ENCODE assay signal across 1 fruit fly cellular context in the genomic region with DNA sequence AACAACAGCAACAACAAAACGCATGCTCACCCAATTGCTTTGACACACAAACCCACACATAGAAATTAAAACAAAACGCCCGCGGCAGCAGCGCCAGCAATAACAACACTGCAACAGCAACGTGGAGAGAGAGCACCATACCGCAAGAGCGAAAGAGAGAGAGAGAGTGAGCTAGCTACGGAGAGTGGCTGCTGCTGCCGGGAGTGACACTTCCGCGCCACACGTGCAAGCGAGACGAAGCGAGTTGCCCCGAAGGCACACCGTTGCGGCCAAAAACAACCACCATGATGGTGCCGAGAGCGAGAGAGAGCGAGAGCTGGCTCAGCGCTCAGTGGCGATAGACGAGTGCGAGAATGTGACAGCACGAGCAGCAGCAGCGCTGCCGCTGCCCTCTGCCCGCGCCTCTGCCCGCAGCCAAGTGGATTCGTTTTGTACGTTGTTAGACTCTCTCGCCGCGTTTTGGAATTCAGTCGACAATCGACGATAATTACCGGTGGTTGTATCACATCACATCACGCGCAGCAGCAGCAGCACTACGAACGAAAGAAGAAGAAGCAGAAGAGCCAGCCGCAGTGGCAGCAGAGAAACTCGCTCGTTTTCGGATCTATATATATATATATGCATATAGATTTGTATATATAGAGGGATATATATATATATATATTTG.
TF ChIP-seq lines count a peak whose summit lies in the region.

A gene (plus strand): TSS at position 467 of the 667 bp plus-strand sequence.

TF ChIP-seq in whole organism, embryonic, 481 proteins besides CTCF, POLR2A, EP300 and RAD21 (continued from another document and continues in another):
- no peak for TF ChIP-seq CG18476 (GFP tag; optimal IDR thresholded peaks at IDR 0.05; lab: Kevin White, UChicago)
- TF ChIP-seq jigr1 (GFP tag; IDR thresholded peaks at IDR 0.05; lab: Robert Waterston, UW), result no peak
- TF ChIP-seq pfk (GFP tag; optimal IDR thresholded peaks at IDR 0.05; lab: Kevin White, UChicago), result no peak
- TF ChIP-seq H2.0 (GFP tag; IDR thresholded peaks at IDR 0.05; lab: Robert Waterston, UW), result no peak
- TF ChIP-seq CG16813 (GFP tag; IDR thresholded peaks at IDR 0.05; lab: Robert Waterston, UW; ENCODE audit: partially characterized antibody), result peak; percentile 42; the same call in 1 of the 3 replicates
- TF ChIP-seq CG34422 (GFP tag; IDR thresholded peaks at IDR 0.05; lab: Robert Waterston, UW), result no peak; the same call in 2 of the 3 replicates
- no peak for TF ChIP-seq usp (GFP tag; optimal IDR thresholded peaks at IDR 0.05; lab: Kevin White, UChicago)
- no peak for TF ChIP-seq Blimp-1 (GFP tag; optimal IDR thresholded peaks at IDR 0.05; lab: Kevin White, UChicago)
- TF ChIP-seq CG11247 (GFP tag; IDR thresholded peaks at IDR 0.05; lab: Robert Waterston, UW), result no peak
- peak; percentile 32 for TF ChIP-seq kni (GFP tag; optimal IDR thresholded peaks at IDR 0.05; lab: Kevin White, UChicago)
- TF ChIP-seq MBD-R2 (GFP tag; IDR thresholded peaks at IDR 0.05; lab: Robert Waterston, UW), result peak; percentile 22; the same call in 1 of the 2 replicates
- 0 out of 3 replicates have a peak, but pooled peaks have one; percentile 8 for TF ChIP-seq row (GFP tag; IDR thresholded peaks at IDR 0.05; lab: Robert Waterston, UW)
- TF ChIP-seq amos (GFP tag; IDR thresholded peaks at IDR 0.05; lab: Robert Waterston, UW; ENCODE audit: partially characterized antibody), result no peak
- TF ChIP-seq phol (tag; optimal IDR thresholded peaks at IDR 0.05; lab: Kevin White, UChicago), result peak; percentile 42
- no peak for TF ChIP-seq CG5953 (GFP tag; IDR thresholded peaks at IDR 0.05; lab: Robert Waterston, UW)
- TF ChIP-seq CG15479 (GFP tag; optimal IDR thresholded peaks at IDR 0.05; lab: Kevin White, UChicago), result peak; percentile 31
- no peak for TF ChIP-seq Six4 (GFP tag; optimal IDR thresholded peaks at IDR 0.05; lab: Kevin White, UChicago)
- TF ChIP-seq CG8944 (GFP tag; optimal IDR thresholded peaks at IDR 0.05; lab: Kevin White, UChicago), result no peak
- peak; percentile 41; the same call in 1 of the 2 replicates for TF ChIP-seq sna (GFP tag; IDR thresholded peaks at IDR 0.05; lab: Robert Waterston, UW; ENCODE audit: partially characterized antibody)
- peak; percentile 71; the same call in 2 of the 3 replicates for TF ChIP-seq CG6175 (GFP tag; IDR thresholded peaks at IDR 0.05; lab: Robert Waterston, UW)
- TF ChIP-seq CG16863 (GFP tag; optimal IDR thresholded peaks at IDR 0.05; lab: Kevin White, UChicago), result no peak
- peak; percentile 63 for TF ChIP-seq HmgD (GFP tag; optimal IDR thresholded peaks at IDR 0.05; lab: Kevin White, UChicago)
- no peak for TF ChIP-seq CG12659 (GFP tag; optimal IDR thresholded peaks at IDR 0.05; lab: Kevin White, UChicago)
- no peak for TF ChIP-seq fu2 (GFP tag; optimal IDR thresholded peaks at IDR 0.05; lab: Kevin White, UChicago)
- TF ChIP-seq yki (optimal IDR thresholded peaks at IDR 0.05; lab: Kevin White, UChicago), result peak; percentile 54
- TF ChIP-seq stwl (tag; optimal IDR thresholded peaks at IDR 0.05; lab: Kevin White, UChicago), result no peak
- TF ChIP-seq bowl (GFP tag; IDR thresholded peaks at IDR 0.05; lab: Robert Waterston, UW), result no peak
- TF ChIP-seq CG32772 (GFP tag; IDR thresholded peaks at IDR 0.05; lab: Robert Waterston, UW), result no peak
- peak; percentile 44 for TF ChIP-seq gcm (GFP tag; optimal IDR thresholded peaks at IDR 0.05; lab: Kevin White, UChicago)
- TF ChIP-seq tna (GFP tag; IDR thresholded peaks at IDR 0.05; lab: Robert Waterston, UW; ENCODE audit: partially characterized antibody), result 0 out of 2 replicates have a peak, but pooled peaks have one; percentile 24
- TF ChIP-seq CG18011 (GFP tag; optimal IDR thresholded peaks at IDR 0.05; lab: Kevin White, UChicago), result no peak
- TF ChIP-seq org-1 (GFP tag; optimal IDR thresholded peaks at IDR 0.05; lab: Kevin White, UChicago), result no peak
- TF ChIP-seq CG4282 (GFP tag; optimal IDR thresholded peaks at IDR 0.05; lab: Kevin White, UChicago), result no peak
- no peak for TF ChIP-seq CG12155 (GFP tag; optimal IDR thresholded peaks at IDR 0.05; lab: Kevin White, UChicago)
- TF ChIP-seq wor (GFP tag; IDR thresholded peaks at IDR 0.05; lab: Robert Waterston, UW), result no peak
- no peak for TF ChIP-seq Ptx1 (GFP tag; IDR thresholded peaks at IDR 0.05; lab: Robert Waterston, UW)
- no peak for TF ChIP-seq Chrac-16 (GFP tag; optimal IDR thresholded peaks at IDR 0.05; lab: Kevin White, UChicago)
- no peak for TF ChIP-seq Dref (GFP tag; IDR thresholded peaks at IDR 0.05; lab: Robert Waterston, UW)
- no peak for TF ChIP-seq CG13624 (GFP tag; optimal IDR thresholded peaks at IDR 0.05; lab: Kevin White, UChicago)
- peak; percentile 62 for TF ChIP-seq Drgx (GFP tag; IDR thresholded peaks at IDR 0.05; lab: Robert Waterston, UW)
- no peak for TF ChIP-seq Hmr (GFP tag; optimal IDR thresholded peaks at IDR 0.05; lab: Kevin White, UChicago)
- no peak for TF ChIP-seq Dad (GFP tag; optimal IDR thresholded peaks at IDR 0.05; lab: Kevin White, UChicago)
- TF ChIP-seq CG6765 (GFP tag; optimal IDR thresholded peaks at IDR 0.05; lab: Kevin White, UChicago), result no peak
- TF ChIP-seq CrebB (tag; optimal IDR thresholded peaks at IDR 0.05; lab: Kevin White, UChicago), result no peak
- no peak for TF ChIP-seq CG16815 (GFP tag; optimal IDR thresholded peaks at IDR 0.05; lab: Kevin White, UChicago)
- no peak for TF ChIP-seq grn (GFP tag; optimal IDR thresholded peaks at IDR 0.05; lab: Kevin White, UChicago)
- peak; percentile 27; the same call in 1 of the 2 replicates for TF ChIP-seq unc-4 (GFP tag; IDR thresholded peaks at IDR 0.05; lab: Robert Waterston, UW; ENCODE audit: partially characterized antibody)
- peak; percentile 66 for TF ChIP-seq CG13287 (GFP tag; IDR thresholded peaks at IDR 0.05; lab: Robert Waterston, UW; ENCODE audit: partially characterized antibody)
- TF ChIP-seq Eip74EF (GFP tag; optimal IDR thresholded peaks at IDR 0.05; lab: Kevin White, UChicago), result no peak
- 0 out of 3 replicates have a peak, but pooled peaks have one; percentile 63 for TF ChIP-seq CG2199 (GFP tag; IDR thresholded peaks at IDR 0.05; lab: Robert Waterston, UW)
- TF ChIP-seq gem (tag; optimal IDR thresholded peaks at IDR 0.05; lab: Kevin White, UChicago), result no peak
- TF ChIP-seq luna (GFP tag; optimal IDR thresholded peaks at IDR 0.05; lab: Kevin White, UChicago), result no peak
- TF ChIP-seq ewg (GFP tag; optimal IDR thresholded peaks at IDR 0.05; lab: Kevin White, UChicago), result peak; percentile 14
- no peak for TF ChIP-seq CG7839 (tag; optimal IDR thresholded peaks at IDR 0.05; lab: Kevin White, UChicago)
- no peak for TF ChIP-seq Fer1 (GFP tag; optimal IDR thresholded peaks at IDR 0.05; lab: Kevin White, UChicago)
- TF ChIP-seq CG12391 (tag; optimal IDR thresholded peaks at IDR 0.05; lab: Kevin White, UChicago), result no peak
- TF ChIP-seq dm (GFP tag; optimal IDR thresholded peaks at IDR 0.05; lab: Kevin White, UChicago), result peak; percentile 2
- TF ChIP-seq CG11723 (GFP tag; optimal IDR thresholded peaks at IDR 0.05; lab: Kevin White, UChicago), result no peak
- TF ChIP-seq YL-1 (GFP tag; optimal IDR thresholded peaks at IDR 0.05; lab: Kevin White, UChicago), result no peak
- TF ChIP-seq CG5245 (GFP tag; optimal IDR thresholded peaks at IDR 0.05; lab: Kevin White, UChicago), result no peak
- 0 out of 3 replicates have a peak, but pooled peaks have one; percentile 10 for TF ChIP-seq mld (GFP tag; IDR thresholded peaks at IDR 0.05; lab: Robert Waterston, UW; ENCODE audit: partially characterized antibody)
- TF ChIP-seq Aef1 (GFP tag; IDR thresholded peaks at IDR 0.05; lab: Robert Waterston, UW), result peak; percentile 93
- TF ChIP-seq pum (GFP tag; optimal IDR thresholded peaks at IDR 0.05; lab: Kevin White, UChicago), result no peak
- peak; percentile 99 for TF ChIP-seq CG1832 (GFP tag; optimal IDR thresholded peaks at IDR 0.05; lab: Kevin White, UChicago)
- no peak for TF ChIP-seq ERR (GFP tag; optimal IDR thresholded peaks at IDR 0.05; lab: Kevin White, UChicago)
- no peak for TF ChIP-seq slou (GFP tag; optimal IDR thresholded peaks at IDR 0.05; lab: Kevin White, UChicago)
- no peak for TF ChIP-seq CG4854 (GFP tag; optimal IDR thresholded peaks at IDR 0.05; lab: Kevin White, UChicago)
- TF ChIP-seq twi (tag; optimal IDR thresholded peaks at IDR 0.05; lab: Kevin White, UChicago), result peak; percentile 27
- TF ChIP-seq gce (GFP tag; IDR thresholded peaks at IDR 0.05; lab: Robert Waterston, UW), result no peak
- no peak for TF ChIP-seq Asciz (GFP tag; optimal IDR thresholded peaks at IDR 0.05; lab: Kevin White, UChicago)
- 0 out of 2 replicates have a peak, but pooled peaks have one; percentile 20 for TF ChIP-seq E2f2 (GFP tag; IDR thresholded peaks at IDR 0.05; lab: Robert Waterston, UW)
- TF ChIP-seq CG17829 (tag; optimal IDR thresholded peaks at IDR 0.05; lab: Kevin White, UChicago), result peak; percentile 50
- peak; percentile 88; the same call in 2 of the 4 replicates for TF ChIP-seq chinmo (GFP tag; IDR thresholded peaks at IDR 0.05; lab: Robert Waterston, UW; ENCODE audit: partially characterized antibody)
- TF ChIP-seq seq (GFP tag; IDR thresholded peaks at IDR 0.05; lab: Robert Waterston, UW), result peak; percentile 95
- no peak for TF ChIP-seq CG4820 (GFP tag; optimal IDR thresholded peaks at IDR 0.05; lab: Kevin White, UChicago)
- TF ChIP-seq caup (GFP tag; optimal IDR thresholded peaks at IDR 0.05; lab: Kevin White, UChicago; ENCODE audit: severe bottlenecking), result no peak
- TF ChIP-seq Camta (GFP tag; optimal IDR thresholded peaks at IDR 0.05; lab: Kevin White, UChicago), result no peak
- TF ChIP-seq CG17912 (GFP tag; optimal IDR thresholded peaks at IDR 0.05; lab: Kevin White, UChicago), result no peak
- peak in 1 of 2 experiments; percentile 12 for TF ChIP-seq Pdp1 (GFP tag; optimal IDR thresholded peaks at IDR 0.05; lab: Kevin White, UChicago)
- no peak for TF ChIP-seq CG30431 (GFP tag; optimal IDR thresholded peaks at IDR 0.05; lab: Kevin White, UChicago)
- no peak for TF ChIP-seq sug (tag; optimal IDR thresholded peaks at IDR 0.05; lab: Kevin White, UChicago)
- TF ChIP-seq CG8388 (GFP tag; optimal IDR thresholded peaks at IDR 0.05; lab: Kevin White, UChicago), result no peak
- 0 out of 2 replicates have a peak, but pooled peaks have one; percentile 13 for TF ChIP-seq CG3847 (GFP tag; IDR thresholded peaks at IDR 0.05; lab: Robert Waterston, UW)
- TF ChIP-seq rib (GFP tag; IDR thresholded peaks at IDR 0.05; lab: Robert Waterston, UW), result no peak
- no peak for TF ChIP-seq CG31365 (tag; optimal IDR thresholded peaks at IDR 0.05; lab: Kevin White, UChicago)
- TF ChIP-seq Dll (GFP tag; IDR thresholded peaks at IDR 0.05; lab: Robert Waterston, UW; ENCODE audit: partially characterized antibody), result peak; percentile 45; the same call in 1 of the 4 replicates
- no peak for TF ChIP-seq lmd (GFP tag; IDR thresholded peaks at IDR 0.05; lab: Robert Waterston, UW)
- TF ChIP-seq CG15073 (GFP tag; optimal IDR thresholded peaks at IDR 0.05; lab: Kevin White, UChicago), result no peak
- TF ChIP-seq Gsc (GFP tag; IDR thresholded peaks at IDR 0.05; lab: Robert Waterston, UW), result no peak
- TF ChIP-seq jing (GFP tag; optimal IDR thresholded peaks at IDR 0.05; lab: Kevin White, UChicago), result no peak
- TF ChIP-seq slbo (GFP tag; IDR thresholded peaks at IDR 0.05; lab: Robert Waterston, UW), result no peak
- TF ChIP-seq CG34224 (GFP tag; IDR thresholded peaks at IDR 0.05; lab: Robert Waterston, UW; ENCODE audit: partially characterized antibody), result 0 out of 3 replicates have a peak, but pooled peaks have one; percentile 30
- no peak for TF ChIP-seq ken (GFP tag; IDR thresholded peaks at IDR 0.05; lab: Robert Waterston, UW)
- peak; percentile 2 for TF ChIP-seq gro (GFP tag; optimal IDR thresholded peaks at IDR 0.05; lab: Kevin White, UChicago)
- TF ChIP-seq Abd-B (GFP tag; optimal IDR thresholded peaks at IDR 0.05; lab: Kevin White, UChicago), result peak; percentile 2
- peak; percentile 89 for TF ChIP-seq CG4360 (GFP tag; IDR thresholded peaks at IDR 0.05; lab: Robert Waterston, UW)
- no peak for TF ChIP-seq Dip2 (GFP tag; IDR thresholded peaks at IDR 0.05; lab: Robert Waterston, UW)
- peak; percentile 75 to 83 for TF ChIP-seq Trl (optimal IDR thresholded peaks at IDR 0.05; lab: Kevin White, UChicago)
- TF ChIP-seq Trl (GFP tag; optimal IDR thresholded peaks at IDR 0.05; lab: Kevin White, UChicago), result peak; percentile 46
- no peak for TF ChIP-seq Usf (GFP tag; optimal IDR thresholded peaks at IDR 0.05; lab: Kevin White, UChicago)
- no peak for TF ChIP-seq CG9932 (GFP tag; IDR thresholded peaks at IDR 0.05; lab: Robert Waterston, UW)
- TF ChIP-seq CG14441 (GFP tag; IDR thresholded peaks at IDR 0.05; lab: Robert Waterston, UW), result no peak
- peak; percentile 75 for TF ChIP-seq CG17385 (GFP tag; optimal IDR thresholded peaks at IDR 0.05; lab: Kevin White, UChicago)
- TF ChIP-seq lov (optimal IDR thresholded peaks at IDR 0.05; lab: Kevin White, UChicago), result no peak
- no peak for TF ChIP-seq lov (GFP tag; IDR thresholded peaks at IDR 0.05; lab: Robert Waterston, UW)
- TF ChIP-seq CG8478 (optimal IDR thresholded peaks at IDR 0.05; lab: Kevin White, UChicago), result peak; percentile 100
- 0 out of 2 replicates have a peak, but pooled peaks have one; percentile 32 for TF ChIP-seq vvl (GFP tag; IDR thresholded peaks at IDR 0.05; lab: Robert Waterston, UW)
- TF ChIP-seq Nf-YB (GFP tag; optimal IDR thresholded peaks at IDR 0.05; lab: Kevin White, UChicago), result peak; percentile 98
- TF ChIP-seq knrl (GFP tag; IDR thresholded peaks at IDR 0.05; lab: Robert Waterston, UW; ENCODE audit: partially characterized antibody), result peak; percentile 40; the same call in 1 of the 3 replicates
- TF ChIP-seq cg (GFP tag; optimal IDR thresholded peaks at IDR 0.05; lab: Kevin White, UChicago), result peak; percentile 91
- TF ChIP-seq z (GFP tag; IDR thresholded peaks at IDR 0.05; lab: Robert Waterston, UW), result no peak
- TF ChIP-seq Med (GFP tag; lab: Kevin White, UChicago), result peak; percentile 81
- no peak for TF ChIP-seq D19A (tag; optimal IDR thresholded peaks at IDR 0.05; lab: Kevin White, UChicago)
- no peak for TF ChIP-seq da (GFP tag; optimal IDR thresholded peaks at IDR 0.05; lab: Kevin White, UChicago)
- peak; percentile 53 for TF ChIP-seq nmo (GFP tag; optimal IDR thresholded peaks at IDR 0.05; lab: Kevin White, UChicago)
- TF ChIP-seq Sry-δ (GFP tag; optimal IDR thresholded peaks at IDR 0.05; lab: Kevin White, UChicago), result no peak
- peak; percentile 26 for TF ChIP-seq CG11504 (tag; optimal IDR thresholded peaks at IDR 0.05; lab: Kevin White, UChicago)
- TF ChIP-seq CG10321 (GFP tag; IDR thresholded peaks at IDR 0.05; lab: Robert Waterston, UW), result peak; percentile 99
- no peak for TF ChIP-seq ci (GFP tag; IDR thresholded peaks at IDR 0.05; lab: Robert Waterston, UW)
- no peak for TF ChIP-seq trem (tag; optimal IDR thresholded peaks at IDR 0.05; lab: Kevin White, UChicago)
- TF ChIP-seq D (optimal IDR thresholded peaks at IDR 0.05; lab: Kevin White, UChicago), result peak; percentile 91
- no peak for TF ChIP-seq D (GFP tag; optimal IDR thresholded peaks at IDR 0.05; lab: Kevin White, UChicago)
